Worm (Caenorhabditis elegans) whole organism, L4/young adult: ENCODE measurements around the gene lgg-1.

Source experiments
- W03F9.2 ChIP-seq: fragments of 150-350 bp; optimal IDR thresholded peaks from 2 replicates; lab custom pipeline; 2014; ENCODE audit warnings: missing biosample characterization, missing genetic modification characterization
- dao-5 ChIP-seq: sonication (generic microtip); optimal IDR thresholded peaks from 2 replicates; lab custom pipeline; 2016; ENCODE audit warnings: missing genotype, missing genetic modification characterization, moderate library complexity, missing compliant biosample characterization
- him-1 ChIP-seq: sonication (generic microtip); optimal IDR thresholded peaks from 2 replicates; lab custom pipeline; 2016; ENCODE audit warnings: missing genotype, missing genetic modification reagents, missing genetic modification characterization, missing compliant biosample characterization

ce11 chrII:6386467-6386866 lies 38.9 kb upstream of the lgg-1 start, which contains the start of gene F58F12.4:
- no peak for TF ChIP-seq dao-5 (tag; lab: Kevin White, UChicago)
- TF ChIP-seq W03F9.2 (tag; lab: Kevin White, UChicago) = no peak
- TF ChIP-seq him-1 (tag; lab: Kevin White, UChicago) = no peak
